Worm (Caenorhabditis elegans): Measurements from ENCODE around the gene fkh-6.

- no peak for TF ChIP-seq jun-1 (tag; optimal IDR thresholded peaks at IDR 0.05)
- no peak for TF ChIP-seq ama-1 (optimal IDR thresholded peaks at IDR 0.05)
- no peak for TF ChIP-seq nhr-76 (tag; optimal IDR thresholded peaks at IDR 0.05)
Observed at ce11 chrII:4339882-4340281, 43.3 kb downstream of the fkh-6 start, which contains the start of gene athp-2.

Data from whole organism, L3 larva.